Worm (Caenorhabditis elegans): ENCODE data around the gene ipla-3.

ipla-3 gene

DNA sequence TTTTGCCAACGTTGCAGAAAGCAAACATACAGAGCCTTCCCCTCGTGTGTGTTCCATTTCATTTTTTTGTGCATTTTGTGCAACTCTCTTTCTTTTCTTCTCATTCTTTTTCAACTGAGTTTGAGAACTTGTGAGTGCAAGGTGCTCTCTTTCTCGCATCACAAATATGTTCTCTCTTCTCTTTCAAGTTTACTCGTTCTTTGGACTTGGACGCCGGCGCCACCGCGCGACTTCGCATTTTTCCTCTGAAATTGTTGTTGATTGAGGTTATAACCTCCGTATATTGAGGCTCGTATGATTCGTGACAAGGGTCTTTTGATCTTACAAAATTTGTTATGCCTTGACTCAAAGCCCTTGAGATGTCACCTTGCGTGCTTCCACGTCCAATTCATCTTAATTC lies 47.7 kb upstream of the ipla-3 start:
- 0 out of 2 replicates have a peak, but pooled peaks have one; percentile 29 for TF ChIP-seq mcd-1 (GFP tag; IDR thresholded peaks at IDR 0.05)
- 0 out of 2 replicates have a peak, but pooled peaks have one; percentile 14 for TF ChIP-seq cebp-1 (GFP tag; IDR thresholded peaks at IDR 0.05)
- peak; percentile 75 for TF ChIP-seq cebp-1 (tag; optimal IDR thresholded peaks at IDR 0.05)
- TF ChIP-seq ztf-18 (tag; optimal IDR thresholded peaks at IDR 0.05), result no peak
- no peak for TF ChIP-seq hlh-26 (GFP tag; conservative IDR thresholded peaks at IDR 0.05)
- TF ChIP-seq ztf-28 (GFP tag; IDR thresholded peaks at IDR 0.05), result no peak
- no peak for TF ChIP-seq hrde-1 (tag; optimal IDR thresholded peaks at IDR 0.05; ENCODE audit: borderline replicate concordance)
- no peak for TF ChIP-seq dpff-1 (tag; optimal IDR thresholded peaks at IDR 0.05)
- peak; percentile 21 for TF ChIP-seq K12H6.12 (tag; optimal IDR thresholded peaks at IDR 0.05)
- TF ChIP-seq zim-3 (tag; optimal IDR thresholded peaks at IDR 0.05), result no peak
- no peak for TF ChIP-seq T07F8.4 (tag; optimal IDR thresholded peaks at IDR 0.05)
- TF ChIP-seq athp-1 (tag; optimal IDR thresholded peaks at IDR 0.05), result no peak
- TF ChIP-seq aptf-3 (GFP tag; IDR thresholded peaks at IDR 0.05), result no peak
- TF ChIP-seq ama-1 (optimal IDR thresholded peaks at IDR 0.05), result peak; percentile 60
- no peak for TF ChIP-seq ama-1 (GFP tag; optimal IDR thresholded peaks at IDR 0.05)
- no peak for TF ChIP-seq egl-18 (GFP tag; IDR thresholded peaks at IDR 0.05)
- TF ChIP-seq B0035.1 (tag; optimal IDR thresholded peaks at IDR 0.05), result no peak
- peak; percentile 99 for TF ChIP-seq madf-10 (tag; optimal IDR thresholded peaks at IDR 0.05)
- TF ChIP-seq Y79H2A.3 (GFP tag; conservative IDR thresholded peaks at IDR 0.05), result no peak
- no peak for TF ChIP-seq F57C9.4 (tag; optimal IDR thresholded peaks at IDR 0.05)
- TF ChIP-seq ceh-58 (GFP tag; IDR thresholded peaks at IDR 0.05), result no peak
- TF ChIP-seq ekl-4 (GFP tag; IDR thresholded peaks at IDR 0.05), result no peak; the same call in 1 of the 2 replicates
- no peak for TF ChIP-seq gei-17 (GFP tag; optimal IDR thresholded peaks at IDR 0.05)
- peak; percentile 58 for TF ChIP-seq nhr-80 (tag; optimal IDR thresholded peaks at IDR 0.05)
- TF ChIP-seq Y56A3A.18 (GFP tag; IDR thresholded peaks at IDR 0.05), result no peak
- 0 out of 2 replicates have a peak, but pooled peaks have one; percentile 23 for TF ChIP-seq lin-26 (GFP tag; IDR thresholded peaks at IDR 0.05)
- no peak for TF ChIP-seq sptf-2 (GFP tag; optimal IDR thresholded peaks at IDR 0.05)
- peak; percentile 15 for TF ChIP-seq ztf-22 (GFP tag; optimal IDR thresholded peaks at IDR 0.05)
- TF ChIP-seq rec-8 (tag; optimal IDR thresholded peaks at IDR 0.05), result no peak
- no peak for TF ChIP-seq hmg-20 (GFP tag; IDR thresholded peaks at IDR 0.05)
- peak; percentile 70; the same call in 1 of the 2 replicates for TF ChIP-seq Y53G8AR.9 (GFP tag; conservative IDR thresholded peaks at IDR 0.05)
- no peak for TF ChIP-seq die-1 (tag; optimal IDR thresholded peaks at IDR 0.05)
- TF ChIP-seq ets-4 (GFP tag; optimal IDR thresholded peaks at IDR 0.05), result no peak
- TF ChIP-seq nfya-2 (GFP tag; IDR thresholded peaks at IDR 0.05), result no peak
- no peak for TF ChIP-seq tbx-9 (tag; optimal IDR thresholded peaks at IDR 0.05; ENCODE audit: borderline replicate concordance)
- peak; percentile 58 for TF ChIP-seq lin-40 (tag; optimal IDR thresholded peaks at IDR 0.05)
- TF ChIP-seq nfya-1 (tag; optimal IDR thresholded peaks at IDR 0.05; ENCODE audit: borderline replicate concordance, insufficient read depth), result no peak
- TF ChIP-seq snpc-4 (GFP tag; optimal IDR thresholded peaks at IDR 0.05), result no peak
- TF ChIP-seq snpc-4 (tag; optimal IDR thresholded peaks at IDR 0.05), result peak in 1 of 4 experiments; percentile 4
- no peak for TF ChIP-seq ccch-3 (GFP tag; optimal IDR thresholded peaks at IDR 0.05)
- TF ChIP-seq nhr-90 (tag; optimal IDR thresholded peaks at IDR 0.05), result peak; percentile 17
- TF ChIP-seq ztf-3 (GFP tag; optimal IDR thresholded peaks at IDR 0.05), result no peak
- TF ChIP-seq C06A6.2 (GFP tag; conservative IDR thresholded peaks at IDR 0.05), result no peak
- no peak for TF ChIP-seq let-526 (GFP tag; IDR thresholded peaks at IDR 0.05)
- TF ChIP-seq snpc-1.1 (tag; optimal IDR thresholded peaks at IDR 0.05; ENCODE audit: insufficient read depth), result no peak
- 0 out of 2 replicates have a peak, but pooled peaks have one; percentile 33 for TF ChIP-seq B0336.3 (GFP tag; IDR thresholded peaks at IDR 0.05)
- TF ChIP-seq ztf-26 (tag; optimal IDR thresholded peaks at IDR 0.05), result no peak
- TF ChIP-seq F22D6.2 (tag; optimal IDR thresholded peaks at IDR 0.05), result no peak
- no peak for TF ChIP-seq B0019.2 (GFP tag; conservative IDR thresholded peaks at IDR 0.05)
